Worm (Caenorhabditis elegans) whole organism, young adult: Measurements from ENCODE around the gene nlp-41.

Source experiments
- ama-1 ChIP-seq, 3 experiments: fragments of 150-350 bp in 1 of 3; sonication (generic microtip) in 2 of 3; optimal IDR thresholded peaks; 2 replicates each; lab custom pipeline; 2014 to 2018; ENCODE audit warnings: missing biosample characterization in 2 of 3, missing genetic modification characterization in 2 of 3, missing genetic modification reagents in 2 of 3
- dpl-1 ChIP-seq: fragments of 150-350 bp; optimal IDR thresholded peaks from 2 replicates; lab custom pipeline; 2014; ENCODE audit warnings: missing biosample characterization, missing genetic modification reagents, missing genetic modification characterization
- nfya-1 ChIP-seq: sonication (generic microtip); optimal IDR thresholded peaks from 2 replicates; lab custom pipeline; 2017; ENCODE audit warnings: antibody characterized with exemption, missing compliant biosample characterization, missing genetic modification characterization, borderline replicate concordance; ENCODE audit not compliant: insufficient read depth
- snpc-4 ChIP-seq, 5 experiments: fragments of 150-350 bp in 1 of 5; sonication (generic microtip) in 4 of 5; optimal IDR thresholded peaks; 2 replicates each; lab custom pipeline; 2014 to 2018; ENCODE audit warnings: missing genetic modification characterization in 5 of 5, missing biosample characterization in 3 of 5, antibody characterized with exemption in 2 of 5, mild to moderate bottlenecking in 2 of 5, missing compliant biosample characterization in 2 of 5, missing genotype in 2 of 5, moderate library complexity in 2 of 5, missing genetic modification reagents in 1 of 5

DNA sequence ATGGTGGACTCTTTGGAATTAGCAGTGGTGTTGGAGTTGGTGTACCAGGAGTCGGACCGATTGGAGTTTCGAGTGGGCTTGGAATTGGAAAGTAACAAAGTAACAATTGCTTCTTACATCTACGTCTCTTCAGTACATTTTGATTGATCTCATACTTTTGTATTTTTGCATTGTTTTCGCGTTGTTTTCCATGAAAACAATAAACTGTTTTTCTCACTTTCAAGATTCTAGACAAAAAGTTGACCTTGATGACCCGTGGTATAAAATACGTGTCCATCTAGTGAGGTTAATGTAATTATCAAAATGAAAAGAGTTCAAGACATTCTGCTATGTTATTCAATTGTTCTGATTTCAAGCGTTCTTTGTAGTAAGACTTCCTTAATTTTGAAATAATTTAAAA lies 49.3 kb upstream of the nlp-41 start, which contains the start of gene K10H10.5:
- TF ChIP-seq dpl-1 (GFP tag; lab: Kevin White, UChicago) (no peak), nfya-1 (no peak), ama-1 (optimal IDR thresholded peaks at IDR 0.05; lab: Kevin White, UChicago) (no peak), ama-1 (GFP tag; optimal IDR thresholded peaks at IDR 0.05; lab: Kevin White, UChicago) (no peak), snpc-4 (GFP tag; optimal IDR thresholded peaks at IDR 0.05; lab: Kevin White, UChicago) (no peak), snpc-4 (tag; optimal IDR thresholded peaks at IDR 0.05; lab: Kevin White, UChicago) (no peak)
